Worm (Caenorhabditis elegans) whole organism, late embryonic: ENCODE results near the gene col-131.

ENCODE experiments used
- ama-1 ChIP-seq: fragments of 150-350 bp; optimal IDR thresholded peaks from 2 replicates; lab custom pipeline; 2014
- che-1 ChIP-seq: sonication (generic microtip); optimal IDR thresholded peaks from 2 replicates; lab custom pipeline; 2016; ENCODE audit warnings: mild to moderate bottlenecking, missing genetic modification characterization, missing compliant biosample characterization
- elt-4 ChIP-seq: sonication (generic microtip); optimal IDR thresholded peaks from 2 replicates; lab custom pipeline; 2016; ENCODE audit warnings: missing genetic modification characterization, missing compliant biosample characterization
- fkh-6 ChIP-seq: sonication (generic microtip); optimal IDR thresholded peaks from 2 replicates; lab custom pipeline; 2016; ENCODE audit warnings: missing genetic modification characterization, missing compliant biosample characterization
- hlh-30 ChIP-seq: sonication (generic microtip); optimal IDR thresholded peaks from 2 replicates; lab custom pipeline; 2017; ENCODE audit warnings: antibody characterized with exemption, missing genetic modification characterization, missing compliant biosample characterization; ENCODE audit not compliant: insufficient read depth
- hlh-6 ChIP-seq: sonication (generic microtip); optimal IDR thresholded peaks from 2 replicates; lab custom pipeline; 2016; ENCODE audit warnings: missing genotype, missing genetic modification characterization, missing compliant biosample characterization
- lin-11 ChIP-seq: fragments of 200-800 bp; sonication (Bioruptor generic); optimal IDR thresholded peaks from 2 replicates; lab custom pipeline; 2018; ENCODE audit warnings: mild to moderate bottlenecking, missing genetic modification characterization, missing compliant biosample characterization
- nhr-11 ChIP-seq: fragments of 150-350 bp; optimal IDR thresholded peaks from 2 replicates; lab custom pipeline; 2014; ENCODE audit warnings: missing biosample characterization, missing genetic modification characterization
- npax-4 ChIP-seq: sonication (generic microtip); optimal IDR thresholded peaks from 2 replicates; lab custom pipeline; 2016; ENCODE audit warnings: missing genetic modification characterization, missing compliant biosample characterization
- pag-3 ChIP-seq: sonication (generic microtip); optimal IDR thresholded peaks from 2 replicates; lab custom pipeline; 2016; ENCODE audit warnings: missing compliant biosample characterization, missing genetic modification characterization, borderline replicate concordance
- pat-9 ChIP-seq: fragments of 200-800 bp; sonication (Bioruptor generic); optimal IDR thresholded peaks from 2 replicates; lab custom pipeline; 2018; ENCODE audit warnings: mild to moderate bottlenecking, missing genetic modification characterization, moderate library complexity, missing compliant biosample characterization
- sox-4 ChIP-seq: sonication (generic microtip); optimal IDR thresholded peaks from 2 replicates; lab custom pipeline; 2017; ENCODE audit warnings: mild to moderate bottlenecking, missing genetic modification characterization, inconsistent platforms, missing compliant biosample characterization
- unc-55 ChIP-seq: sonication (generic microtip); optimal IDR thresholded peaks from 2 replicates; lab custom pipeline; 2017; ENCODE audit warnings: missing biosample characterization, missing genetic modification reagents, missing genetic modification characterization

ce11 chrIV:13071445-13071844 is 4.3 kb upstream of the col-131 start, which contains the start of gene scl-8:
- TF ChIP-seq pag-3 (tag; lab: Kevin White, UChicago) (no peak), npax-4 (tag; lab: Kevin White, UChicago) (no peak), lin-11 (no peak), che-1 (tag; lab: Kevin White, UChicago) (no peak), ama-1 (no peak), nhr-11 (tag; lab: Kevin White, UChicago) (no peak), pat-9 (tag; lab: Kevin White, UChicago) (no peak), unc-55 (GFP tag; lab: Kevin White, UChicago) (no peak), hlh-6 (tag; lab: Kevin White, UChicago) (no peak), sox-4 (no peak), hlh-30 (tag; lab: Kevin White, UChicago) (no peak), elt-4 (tag; lab: Kevin White, UChicago) (no peak), fkh-6 (no peak)
